Worm (Caenorhabditis elegans) whole organism, early embryonic: ENCODE measurements around the gene srbc-38.

Experiments used
- aly-1 ChIP-seq: sonication (generic microtip); optimal IDR thresholded peaks from 2 replicates; lab custom pipeline; 2016; ENCODE audit warnings: missing genetic modification characterization, missing compliant biosample characterization
- ama-1 ChIP-seq: fragments of 150-350 bp; optimal IDR thresholded peaks from 2 replicates; lab custom pipeline; 2014
- ceh-36 ChIP-seq: sonication (generic microtip); optimal IDR thresholded peaks from 2 replicates; lab custom pipeline; 2016; ENCODE audit warnings: missing genetic modification characterization, inconsistent platforms, missing compliant biosample characterization

DNA sequence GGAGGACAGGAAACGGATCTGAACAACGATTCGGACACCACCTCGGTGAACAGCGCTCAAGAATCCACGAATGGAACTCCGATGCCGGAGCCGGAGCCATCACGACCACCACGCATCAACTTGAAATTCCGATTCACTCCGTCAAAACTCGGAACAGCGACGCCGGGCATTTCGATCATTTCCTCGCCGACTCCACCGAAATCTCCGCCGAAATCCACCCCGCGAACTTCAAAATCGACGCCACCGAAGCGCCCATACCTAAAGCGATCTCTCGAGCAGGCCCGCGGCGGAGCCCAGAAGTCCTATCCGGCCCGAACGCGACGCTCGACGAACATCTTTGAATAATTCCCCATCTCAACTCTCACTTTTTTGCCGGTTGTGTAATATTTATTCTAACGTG, 17.5 kb upstream of the srbc-38 start:
- no peak for TF ChIP-seq ama-1 (lab: Kevin White, UChicago)
- TF ChIP-seq aly-1 (tag; lab: Kevin White, UChicago), result no peak
- TF ChIP-seq ceh-36 (tag; lab: Kevin White, UChicago), result no peak
